Fruit fly (Drosophila melanogaster) whole organism, wandering third instar larva: Measurements from ENCODE around the gene Tfb5.

Experiments used
- Abd-B ChIP-seq: fragments of >200 bp; optimal IDR thresholded peaks from 2 replicates; lab custom pipeline; 2017; ENCODE audit warnings: missing biosample characterization, missing genetic modification characterization
- HLH106 ChIP-seq: fragments of 200-800 bp; optimal IDR thresholded peaks from 3 replicates; lab custom pipeline; 2019; ENCODE audit warnings: missing biosample characterization, mild to moderate bottlenecking, missing genetic modification characterization, moderate library complexity
- Hnf4 ChIP-seq: fragments of 200-800 bp; sonication (Bioruptor generic); optimal IDR thresholded peaks from 2 replicates; lab custom pipeline; 2016; ENCODE audit warnings: missing biosample characterization, mild to moderate bottlenecking, missing genetic modification characterization
- Jra ChIP-seq: sonication (Bioruptor generic); optimal IDR thresholded peaks from 2 replicates; lab custom pipeline; 2016; ENCODE audit warnings: missing biosample characterization, missing genetic modification characterization
- N ChIP-seq: fragments of >200 bp; optimal IDR thresholded peaks from 2 replicates; lab custom pipeline; 2018; ENCODE audit warnings: missing biosample characterization, missing external identifiers, missing genetic modification characterization
- Rel ChIP-seq, 2 experiments: fragments of 200-800 bp; sonication (Bioruptor generic) in 1 of 2; optimal IDR thresholded peaks; 2 replicates in 1 of 2; 3 replicates in 1 of 2; lab custom pipeline; 2016 to 2019; ENCODE audit warnings: mild to moderate bottlenecking in 2 of 2, missing biosample characterization in 2 of 2, missing genetic modification characterization in 2 of 2, moderate library complexity in 1 of 2
- Sp1 ChIP-seq: fragments of 200-800 bp; sonication (Bioruptor generic); optimal IDR thresholded peaks from 3 replicates; lab custom pipeline; 2019; ENCODE audit warnings: missing biosample characterization, mild to moderate bottlenecking, missing genetic modification characterization, moderate library complexity
- ey ChIP-seq: fragments of 200-800 bp; sonication (Bioruptor generic); optimal IDR thresholded peaks from 2 replicates; lab custom pipeline; 2016; ENCODE audit warnings: missing biosample characterization, missing genetic modification characterization
- lola ChIP-seq: fragments of >200 bp; optimal IDR thresholded peaks from 2 replicates; lab custom pipeline; 2017; ENCODE audit warnings: missing biosample characterization, missing genetic modification characterization
- psq ChIP-seq: fragments of 200-800 bp; sonication (Bioruptor generic); optimal IDR thresholded peaks from 3 replicates; lab custom pipeline; 2017; ENCODE audit warnings: missing biosample characterization, mild to moderate bottlenecking, missing genetic modification characterization, moderate library complexity
- rgr ChIP-seq: fragments of 200-800 bp; sonication (Bioruptor generic); optimal IDR thresholded peaks from 3 replicates; lab custom pipeline; 2016; ENCODE audit warnings: missing biosample characterization, mild to moderate bottlenecking, missing genetic modification characterization
- sage ChIP-seq: fragments of 200-800 bp; sonication (Bioruptor generic); optimal IDR thresholded peaks from 2 replicates; lab custom pipeline; 2016; ENCODE audit warnings: missing biosample characterization, mild to moderate bottlenecking, missing genetic modification characterization
- usp ChIP-seq: fragments of >200 bp; optimal IDR thresholded peaks from 2 replicates; lab custom pipeline; 2017; ENCODE audit warnings: missing biosample characterization, missing genetic modification characterization

dm6 chr2L:5030535-5030934 is 19.9 kb upstream of the Tfb5 start:
- TF ChIP-seq psq (GFP tag; lab: Kevin White, UChicago) = no peak
- no peak for TF ChIP-seq lola (GFP tag; lab: Kevin White, UChicago)
- no peak for TF ChIP-seq Sp1 (GFP tag; lab: Kevin White, UChicago)
- TF ChIP-seq usp (GFP tag; lab: Kevin White, UChicago) = no peak
- TF ChIP-seq N = no peak
- no peak for TF ChIP-seq ey (GFP tag; lab: Kevin White, UChicago)
- TF ChIP-seq sage (GFP tag; lab: Kevin White, UChicago) = no peak
- TF ChIP-seq rgr (GFP tag; lab: Kevin White, UChicago) = no peak
- TF ChIP-seq Hnf4 (GFP tag; lab: Kevin White, UChicago) = no peak
- no peak for TF ChIP-seq Jra (GFP tag; lab: Kevin White, UChicago)
- TF ChIP-seq HLH106 (tag; lab: Kevin White, UChicago) = no peak
- no peak for TF ChIP-seq Abd-B
- no peak for TF ChIP-seq Rel (GFP tag; optimal IDR thresholded peaks at IDR 0.05; lab: Kevin White, UChicago)
- no peak for TF ChIP-seq Rel (tag; optimal IDR thresholded peaks at IDR 0.05; lab: Kevin White, UChicago)
